Fruit fly (Drosophila melanogaster) whole organism, pupa: ENCODE measurements around the gene tex.

Source experiments
- CG13204 ChIP-seq: fragments of 200-800 bp; sonication (Bioruptor generic); optimal IDR thresholded peaks from 2 replicates; lab custom pipeline; 2018; ENCODE audit warnings: missing biosample characterization, mild to moderate bottlenecking, missing genetic modification characterization, moderate library complexity
- CG14655 ChIP-seq: fragments of 200-800 bp; sonication (Bioruptor generic); optimal IDR thresholded peaks from 3 replicates; lab custom pipeline; 2017; ENCODE audit warnings: mild to moderate bottlenecking, missing biosample characterization, missing genetic modification reagents, missing genetic modification characterization
- CG15710 ChIP-seq: fragments of 200-800 bp; sonication (Bioruptor generic); optimal IDR thresholded peaks from 2 replicates; lab custom pipeline; 2018; ENCODE audit warnings: missing biosample characterization, mild to moderate bottlenecking, missing genetic modification characterization, moderate library complexity
- CG32121 ChIP-seq: fragments of 200-800 bp; sonication (Bioruptor generic); IDR thresholded peaks from 2 replicates; pipeline ENCODE4 v1.3.6; 2022; ENCODE audit warnings: missing biosample characterization, missing genetic modification characterization
- CG4496 ChIP-seq: fragments of 200-800 bp; sonication (Bioruptor generic); IDR thresholded peaks from 3 replicates; pipeline ENCODE4 v1.3.6; 2022; ENCODE audit warnings: missing biosample characterization, missing genetic modification characterization
- CG8301 ChIP-seq: fragments of 200-800 bp; sonication (Bioruptor generic); optimal IDR thresholded peaks from 2 replicates; lab custom pipeline; 2018; ENCODE audit warnings: missing biosample characterization, mild to moderate bottlenecking, missing genetic modification characterization
- CG9948 ChIP-seq: fragments of 200-800 bp; sonication (Bioruptor generic); optimal IDR thresholded peaks from 2 replicates; lab custom pipeline; 2018; ENCODE audit warnings: missing biosample characterization, mild to moderate bottlenecking, missing genetic modification characterization, moderate library complexity
- D1 ChIP-seq: fragments of 200-800 bp; sonication (Bioruptor generic); optimal IDR thresholded peaks from 2 replicates; lab custom pipeline; 2018; ENCODE audit warnings: missing biosample characterization, mild to moderate bottlenecking, missing genetic modification characterization, moderate library complexity
- EcR ChIP-seq: fragments of 200-800 bp; sonication (Bioruptor generic); optimal IDR thresholded peaks from 3 replicates; lab custom pipeline; 2019; ENCODE audit warnings: missing biosample characterization, missing genetic modification characterization, mild to moderate bottlenecking, moderate library complexity, missing genetic modification reagents
- Ets98B ChIP-seq: fragments of 200-800 bp; sonication (Bioruptor generic); IDR thresholded peaks from 2 replicates; pipeline ENCODE4 v1.3.6; 2022; ENCODE audit warnings: missing biosample characterization, missing genetic modification characterization
- fd96Ca ChIP-seq: fragments of 200-800 bp; sonication (Bioruptor generic); IDR thresholded peaks from 3 replicates; pipeline ENCODE4 v1.3.6; 2022; ENCODE audit warnings: missing biosample characterization, missing genetic modification characterization
- gl ChIP-seq: fragments of 200-800 bp; sonication (Bioruptor generic); optimal IDR thresholded peaks from 2 replicates; lab custom pipeline; 2018; ENCODE audit warnings: missing biosample characterization, mild to moderate bottlenecking, missing genetic modification characterization
- rn ChIP-seq: fragments of 200-800 bp; sonication (Bioruptor generic); IDR thresholded peaks from 2 replicates; pipeline ENCODE4 v1.3.6; 2022; ENCODE audit warnings: missing biosample characterization, missing genetic modification characterization

DNA sequence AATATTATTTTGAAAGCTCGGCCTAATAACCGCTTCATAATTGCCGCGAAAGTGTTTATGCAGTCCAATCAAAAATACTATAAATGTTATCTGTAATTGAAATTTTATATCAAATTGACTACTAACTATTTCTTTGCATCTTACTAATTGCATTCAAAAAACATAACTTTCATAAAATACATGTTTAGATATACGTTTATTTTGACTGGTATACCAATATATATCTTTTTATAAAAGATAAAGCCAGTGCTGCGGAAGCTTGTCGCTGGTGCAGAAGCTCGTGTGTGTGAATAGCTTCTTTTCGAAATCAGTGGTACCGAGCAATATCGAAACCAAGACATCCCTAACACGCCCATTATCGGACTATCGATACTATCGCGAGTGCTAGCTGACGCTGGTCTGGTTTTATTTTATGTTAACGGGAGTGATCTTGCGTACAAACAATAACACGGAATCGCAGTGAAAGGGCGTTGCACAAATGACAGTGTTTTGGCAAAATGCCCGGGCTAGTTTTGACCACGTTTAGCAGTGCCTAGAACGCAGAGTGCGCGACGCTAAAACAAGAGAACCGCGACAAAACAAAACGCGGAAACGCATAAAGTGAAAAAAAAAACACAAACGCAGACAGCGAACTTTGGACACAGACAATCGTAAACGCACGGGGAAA, 41.1 kb upstream of the tex start, which contains the start of gene Atg13:
- TF ChIP-seq EcR (GFP tag; lab: Kevin White, UChicago): peak; percentile 30
- peak; percentile 84 for TF ChIP-seq CG4496 (GFP tag; lab: Robert Waterston, UW)
- TF ChIP-seq fd96Ca (GFP tag; lab: Robert Waterston, UW): peak; percentile 66; the same call in 2 of the 3 replicates
- peak; percentile 83 for TF ChIP-seq CG8301
- TF ChIP-seq Ets98B (GFP tag; lab: Robert Waterston, UW): peak; percentile 71
- TF ChIP-seq gl: peak; percentile 94
- TF ChIP-seq CG14655 (GFP tag; lab: Kevin White, UChicago): no peak
- TF ChIP-seq CG13204 (GFP tag; lab: Kevin White, UChicago): no peak
- no peak for TF ChIP-seq rn
- TF ChIP-seq CG15710: peak; percentile 42
- peak; percentile 79 for TF ChIP-seq CG32121 (GFP tag; lab: Robert Waterston, UW)
- TF ChIP-seq D1: no peak
- TF ChIP-seq CG9948: peak; percentile 2
